Worm (Caenorhabditis elegans) whole organism, L4 larva: ENCODE results near the gene slc-36.1.

Experiments used
- F49E8.2 ChIP-seq: sonication (generic microtip); optimal IDR thresholded peaks from 2 replicates; lab custom pipeline; 2016; ENCODE audit warnings: missing compliant biosample characterization, mild to moderate bottlenecking, missing genetic modification characterization, borderline replicate concordance
- gei-8 ChIP-seq: fragments of 200-800 bp; sonication (Bioruptor generic); optimal IDR thresholded peaks from 2 replicates; lab custom pipeline; 2018; ENCODE audit warnings: mild to moderate bottlenecking, missing genetic modification characterization, missing compliant biosample characterization
- jun-1 ChIP-seq: fragments of 150-350 bp; optimal IDR thresholded peaks from 2 replicates; lab custom pipeline; 2014; ENCODE audit warnings: missing biosample characterization, missing genetic modification reagents, missing genetic modification characterization
- mdl-1 ChIP-seq, 2 experiments: fragments of 150-350 bp in 1 of 2; sonication (generic microtip) in 1 of 2; optimal IDR thresholded peaks; 2 replicates each; lab custom pipeline; 2014 to 2017; ENCODE audit warnings: missing biosample characterization in 2 of 2, missing genetic modification characterization in 2 of 2
- nhr-10 ChIP-seq: fragments of 150-350 bp; optimal IDR thresholded peaks from 2 replicates; lab custom pipeline; 2014; ENCODE audit warnings: missing biosample characterization, missing genetic modification characterization

DNA sequence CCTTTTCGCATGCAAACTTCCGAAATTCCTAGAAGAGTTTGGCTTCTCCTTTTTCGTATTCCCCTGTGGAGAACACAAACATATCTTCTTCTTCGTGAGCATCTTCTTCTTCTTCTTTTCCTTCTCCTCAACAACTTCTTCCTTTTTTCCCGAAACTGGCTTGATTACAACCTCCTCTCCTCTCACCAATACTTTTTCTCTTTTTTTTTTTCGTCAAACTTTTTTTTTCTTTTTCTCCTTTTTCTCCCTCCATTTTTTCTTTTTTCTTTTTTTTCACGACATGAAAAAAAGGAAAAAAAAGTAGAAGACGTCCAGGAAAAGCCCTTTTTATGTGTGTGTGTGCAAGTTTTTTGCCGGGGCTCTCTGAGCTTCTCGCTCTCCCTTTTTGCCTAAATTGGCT, 36.4 kb upstream of the slc-36.1 start:
- TF ChIP-seq F49E8.2 (tag; lab: Kevin White, UChicago), result no peak
- no peak for TF ChIP-seq gei-8
- TF ChIP-seq mdl-1 (tag; optimal IDR thresholded peaks at IDR 0.05; lab: Kevin White, UChicago), result peak in 1 of 2 experiments; percentile 10
- no peak for TF ChIP-seq nhr-10 (tag; lab: Kevin White, UChicago)
- no peak for TF ChIP-seq jun-1 (tag; lab: Kevin White, UChicago)
